Fruit fly (Drosophila melanogaster): ENCODE results near the gene beat-Vb.
A peak's percentile ranks its signal among the peaks of the same experiment; 100 is the strongest.

beat-Vb gene

dm6 chr3R:12981334-12982166 lies 65.7 kb downstream of the beat-Vb start (continued):
- no peak for TF ChIP-seq CG4617 (GFP tag; optimal IDR thresholded peaks at IDR 0.05; ENCODE audit: borderline replicate concordance)
- peak; percentile 44; the same call in 1 of the 2 replicates for TF ChIP-seq CG32772 (GFP tag; IDR thresholded peaks at IDR 0.05)
- no peak for TF ChIP-seq bigmax (GFP tag; optimal IDR thresholded peaks at IDR 0.05)
- no peak for TF ChIP-seq cg (GFP tag; optimal IDR thresholded peaks at IDR 0.05)
- no peak for TF ChIP-seq tna (GFP tag; IDR thresholded peaks at IDR 0.05; ENCODE audit: partially characterized antibody)
- no peak for TF ChIP-seq fu2 (GFP tag; optimal IDR thresholded peaks at IDR 0.05)
- TF ChIP-seq repo (GFP tag; optimal IDR thresholded peaks at IDR 0.05), result peak; percentile 13
- TF ChIP-seq NC2α (GFP tag; optimal IDR thresholded peaks at IDR 0.05), result no peak
- TF ChIP-seq phol (tag; optimal IDR thresholded peaks at IDR 0.05), result peak; percentile 78
- no peak for TF ChIP-seq CG7987 (GFP tag; optimal IDR thresholded peaks at IDR 0.05)
- peak; percentile 77 for TF ChIP-seq Meics (GFP tag; optimal IDR thresholded peaks at IDR 0.05)
- no peak for TF ChIP-seq ssp (GFP tag; IDR thresholded peaks at IDR 0.05)
- peak; percentile 42; the same call in 1 of the 2 replicates for TF ChIP-seq Awh (GFP tag; IDR thresholded peaks at IDR 0.05)
- no peak for TF ChIP-seq br (optimal IDR thresholded peaks at IDR 0.05)
- TF ChIP-seq nmo (GFP tag; optimal IDR thresholded peaks at IDR 0.05), result peak; percentile 82
- no peak for TF ChIP-seq Doc2 (GFP tag; IDR thresholded peaks at IDR 0.05)
- no peak for TF ChIP-seq CG6813 (GFP tag; optimal IDR thresholded peaks at IDR 0.05)
- TF ChIP-seq cato (GFP tag; optimal IDR thresholded peaks at IDR 0.05; ENCODE audit: borderline replicate concordance), result peak; percentile 25
- TF ChIP-seq ash1 (GFP tag; optimal IDR thresholded peaks at IDR 0.05), result no peak
- TF ChIP-seq CG3281 (GFP tag; optimal IDR thresholded peaks at IDR 0.05), result peak; percentile 78
- peak; percentile 70 for TF ChIP-seq CG10979 (tag; optimal IDR thresholded peaks at IDR 0.05)
- no peak for TF ChIP-seq sug (tag; optimal IDR thresholded peaks at IDR 0.05)
- no peak for TF ChIP-seq gt (GFP tag; IDR thresholded peaks at IDR 0.05)
- TF ChIP-seq CG10147 (GFP tag; optimal IDR thresholded peaks at IDR 0.05), result no peak
- TF ChIP-seq sima (GFP tag; optimal IDR thresholded peaks at IDR 0.05), result no peak
- TF ChIP-seq chif (GFP tag; optimal IDR thresholded peaks at IDR 0.05), result peak in 1 of 2 experiments; percentile 29
- no peak for TF ChIP-seq Side (GFP tag; optimal IDR thresholded peaks at IDR 0.05)
- TF ChIP-seq CG10274 (GFP tag; optimal IDR thresholded peaks at IDR 0.05), result peak; percentile 17
- TF ChIP-seq trem (tag; optimal IDR thresholded peaks at IDR 0.05), result peak; percentile 34
- peak; percentile 11 for TF ChIP-seq CG1647 (GFP tag; optimal IDR thresholded peaks at IDR 0.05)
- no peak for TF ChIP-seq CG12769 (tag; optimal IDR thresholded peaks at IDR 0.05)
- no peak for TF ChIP-seq Hand (GFP tag; optimal IDR thresholded peaks at IDR 0.05)
- no peak for TF ChIP-seq CG13287 (GFP tag; IDR thresholded peaks at IDR 0.05; ENCODE audit: partially characterized antibody)
- no peak for TF ChIP-seq CG2889 (GFP tag; IDR thresholded peaks at IDR 0.05)
- TF ChIP-seq ase (GFP tag; IDR thresholded peaks at IDR 0.05), result no peak; the same call in 2 of the 3 replicates
- no peak for TF ChIP-seq ac (GFP tag; optimal IDR thresholded peaks at IDR 0.05)
- peak; percentile 69 for TF ChIP-seq CG13424 (tag; optimal IDR thresholded peaks at IDR 0.05)
- no peak for TF ChIP-seq MTF-1 (GFP tag; optimal IDR thresholded peaks at IDR 0.05; ENCODE audit: borderline replicate concordance)
- no peak for TF ChIP-seq Dip2 (GFP tag; IDR thresholded peaks at IDR 0.05)
- TF ChIP-seq chm (GFP tag; IDR thresholded peaks at IDR 0.05), result no peak; the same call in 1 of the 2 replicates
- no peak for TF ChIP-seq sens-2 (GFP tag; IDR thresholded peaks at IDR 0.05)
- TF ChIP-seq CG18476 (GFP tag; optimal IDR thresholded peaks at IDR 0.05), result peak; percentile 44
- no peak for TF ChIP-seq Sry-β (GFP tag; optimal IDR thresholded peaks at IDR 0.05)
- no peak; the same call in 1 of the 2 replicates for TF ChIP-seq wdn (GFP tag; IDR thresholded peaks at IDR 0.05)
- no peak for TF ChIP-seq fd64A (GFP tag; optimal IDR thresholded peaks at IDR 0.05)
- TF ChIP-seq D (optimal IDR thresholded peaks at IDR 0.05), result no peak
- TF ChIP-seq D (GFP tag; optimal IDR thresholded peaks at IDR 0.05), result peak; percentile 54
- TF ChIP-seq Ptx1 (GFP tag; IDR thresholded peaks at IDR 0.05), result peak; percentile 76
- peak; percentile 48; the same call in 1 of the 2 replicates for TF ChIP-seq vvl (GFP tag; IDR thresholded peaks at IDR 0.05)

Data from whole organism, embryonic.